Fruit fly (Drosophila melanogaster) whole organism, wandering third instar larva: Measurements from ENCODE around the gene Prx5.

ENCODE experiments used
- Dif ChIP-seq: fragments of 200-275, 200-300 bp; sonication (Bioruptor generic); optimal IDR thresholded peaks from 2 replicates; lab custom pipeline; 2018; ENCODE audit warnings: missing biosample characterization, missing genetic modification characterization; ENCODE audit not compliant: partially characterized antibody
- br ChIP-seq: fragments of 200-800 bp; sonication (Bioruptor generic); optimal IDR thresholded peaks from 2 replicates; lab custom pipeline; 2016; ENCODE audit warnings: missing biosample characterization, missing genetic modification characterization
- ey ChIP-seq: fragments of 200-800 bp; sonication (Bioruptor generic); optimal IDR thresholded peaks from 2 replicates; lab custom pipeline; 2016; ENCODE audit warnings: missing biosample characterization, missing genetic modification characterization
- lola ChIP-seq: fragments of >200 bp; optimal IDR thresholded peaks from 2 replicates; lab custom pipeline; 2017; ENCODE audit warnings: missing biosample characterization, missing genetic modification characterization

The Prx5 gene

DNA sequence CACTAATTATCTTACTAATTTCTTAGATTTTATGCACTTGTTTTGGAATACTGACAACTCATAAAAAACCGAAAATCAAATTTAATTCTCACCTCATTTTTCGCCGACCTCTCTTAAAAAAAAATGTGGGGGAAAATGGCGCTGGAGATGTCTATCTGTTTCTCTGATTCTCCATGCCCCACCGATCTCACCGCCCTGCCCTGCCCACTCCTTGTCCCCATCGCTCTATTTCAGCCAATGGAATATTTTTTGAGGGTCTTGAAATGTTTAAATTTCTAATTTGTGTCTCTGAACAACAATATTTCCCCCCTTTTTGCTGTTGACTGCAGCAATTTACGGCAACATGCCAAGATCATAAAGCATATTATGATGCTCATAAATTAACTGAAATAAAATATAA, 49.5 kb downstream of the Prx5 start:
- no peak for TF ChIP-seq br
- TF ChIP-seq Dif (GFP tag; lab: Kevin White, UChicago) = no peak
- no peak for TF ChIP-seq lola (GFP tag; lab: Kevin White, UChicago)
- no peak for TF ChIP-seq ey (GFP tag; lab: Kevin White, UChicago)
